Worm (Caenorhabditis elegans): ENCODE results near the gene dhs-29.

- TF ChIP-seq ceh-79 (tag; optimal IDR thresholded peaks at IDR 0.05) (no peak), Y79H2A.3 (GFP tag; conservative IDR thresholded peaks at IDR 0.05) (no peak), nfya-2 (GFP tag; IDR thresholded peaks at IDR 0.05) (no peak), die-1 (tag; optimal IDR thresholded peaks at IDR 0.05) (no peak), lir-1 (GFP tag; conservative IDR thresholded peaks at IDR 0.05) (no peak), rec-8 (tag; optimal IDR thresholded peaks at IDR 0.05) (no peak), K11D2.4 (GFP tag; IDR thresholded peaks at IDR 0.05) (no peak), ztf-25 (GFP tag; IDR thresholded peaks at IDR 0.05) (no peak), madf-8 (GFP tag; conservative IDR thresholded peaks at IDR 0.05) (no peak), pha-4 (tag; optimal IDR thresholded peaks at IDR 0.05) (no peak), gei-17 (GFP tag; optimal IDR thresholded peaks at IDR 0.05) (no peak), ets-4 (GFP tag; optimal IDR thresholded peaks at IDR 0.05) (no peak)
Observed at ce11 chrX:7678437-7679139, 13.9 kb upstream of the dhs-29 start.
